Worm (Caenorhabditis elegans) whole organism, L1 larva: ENCODE measurements around the gene R10E9.3.

ENCODE experiments used
- C16A3.4 ChIP-seq: fragments of 150-350 bp; optimal IDR thresholded peaks from 2 replicates; lab custom pipeline; 2014; ENCODE audit warnings: missing biosample characterization, missing genetic modification characterization
- C34B4.2 ChIP-seq: sonication (generic microtip); optimal IDR thresholded peaks from 2 replicates; lab custom pipeline; 2017; ENCODE audit warnings: mild to moderate bottlenecking, missing genetic modification characterization, missing compliant biosample characterization
- F16B12.6 ChIP-seq: fragments of 150-350 bp; optimal IDR thresholded peaks from 2 replicates; lab custom pipeline; 2014; ENCODE audit warnings: missing biosample characterization, missing genetic modification characterization
- Y116A8C.19 ChIP-seq: sonication (generic microtip); optimal IDR thresholded peaks from 2 replicates; lab custom pipeline; 2016; ENCODE audit warnings: missing compliant biosample characterization, missing genetic modification characterization, borderline replicate concordance
- aha-1 ChIP-seq: fragments of 150-350 bp; optimal IDR thresholded peaks from 2 replicates; lab custom pipeline; 2014; ENCODE audit warnings: missing biosample characterization, missing genetic modification characterization
- alr-1 ChIP-seq: fragments of 200-800 bp; sonication (Bioruptor generic); optimal IDR thresholded peaks from 2 replicates; lab custom pipeline; 2018; ENCODE audit warnings: borderline replicate concordance, mild to moderate bottlenecking, missing genetic modification characterization, missing compliant biosample characterization
- ama-1 ChIP-seq: fragments of 150-350 bp; optimal IDR thresholded peaks from 2 replicates; lab custom pipeline; 2014
- blmp-1 ChIP-seq: fragments of 150-350 bp; optimal IDR thresholded peaks from 2 replicates; lab custom pipeline; 2014; ENCODE audit warnings: missing biosample characterization, missing genetic modification characterization
- ceh-63 ChIP-seq: fragments of 200-800 bp; sonication (Bioruptor generic); optimal IDR thresholded peaks from 2 replicates; lab custom pipeline; 2018; ENCODE audit warnings: mild to moderate bottlenecking, missing genetic modification characterization, missing compliant biosample characterization
- ceh-88 ChIP-seq: fragments of 200-800 bp; sonication (Bioruptor generic); IDR thresholded peaks from 2 replicates; pipeline ENCODE4 v1.3.6; 2022; ENCODE audit warnings: missing genetic modification characterization, missing compliant biosample characterization
- ceh-90 ChIP-seq: sonication (generic microtip); optimal IDR thresholded peaks from 2 replicates; lab custom pipeline; 2016; ENCODE audit warnings: missing genetic modification characterization, missing compliant biosample characterization
- ces-1 ChIP-seq: fragments of 150-350 bp; optimal IDR thresholded peaks from 2 replicates; lab custom pipeline; 2014; ENCODE audit warnings: missing biosample characterization, missing genetic modification reagents, missing genetic modification characterization
- dpl-1 ChIP-seq, 3 experiments: fragments of 150-350 bp in 2 of 3; sonication (generic microtip) in 1 of 3; optimal IDR thresholded peaks; 2 replicates each; lab custom pipeline; 2014 to 2017; ENCODE audit warnings: missing biosample characterization in 3 of 3, missing genetic modification characterization in 3 of 3, missing genetic modification reagents in 3 of 3
- dsc-1 ChIP-seq: sonication (generic microtip); optimal IDR thresholded peaks from 2 replicates; lab custom pipeline; 2016; ENCODE audit warnings: mild to moderate bottlenecking, missing genetic modification characterization, missing compliant biosample characterization
- efl-1 ChIP-seq, 4 experiments: fragments of 150-350 bp; optimal IDR thresholded peaks in 3 of 4; peaks in 1 of 4; 1 replicate in 1 of 4; 2 replicates in 3 of 4; lab custom pipeline; 2014; ENCODE audit warnings: missing biosample characterization in 2 of 4, missing genetic modification characterization in 2 of 4, missing genetic modification reagents in 2 of 4
- egl-27 ChIP-seq, 2 experiments: fragments of 150-350 bp in 1 of 2; sonication (generic microtip); optimal IDR thresholded peaks; 3 replicates each; lab custom pipeline; 2017 to 2018; ENCODE audit warnings: missing biosample characterization in 2 of 2, missing genetic modification characterization in 2 of 2, missing genetic modification reagents in 2 of 2
- elt-3 ChIP-seq, 6 experiments: fragments of 150-350 bp in 1 of 6; sonication (generic microtip); optimal IDR thresholded peaks; 2 replicates each; lab custom pipeline; 2017 to 2018; ENCODE audit warnings: missing biosample characterization in 6 of 6, missing genetic modification characterization in 6 of 6, inconsistent platforms in 1 of 6
- ets-5 ChIP-seq: fragments of 200-800 bp; sonication (Bioruptor generic); IDR thresholded peaks from 2 replicates; pipeline ENCODE4 v1.3.6; 2022; ENCODE audit warnings: missing genetic modification characterization, missing compliant biosample characterization
- fkh-8 ChIP-seq: sonication (generic microtip); optimal IDR thresholded peaks from 2 replicates; lab custom pipeline; 2016; ENCODE audit warnings: mild to moderate bottlenecking, missing genetic modification characterization, missing compliant biosample characterization
- hpl-2 ChIP-seq: fragments of 150-350 bp; optimal IDR thresholded peaks from 2 replicates; lab custom pipeline; 2014; ENCODE audit warnings: missing biosample characterization, missing genetic modification reagents, missing genetic modification characterization
- lin-13 ChIP-seq: fragments of 150-350 bp; optimal IDR thresholded peaks from 2 replicates; lab custom pipeline; 2014; ENCODE audit warnings: missing biosample characterization, missing genetic modification reagents, missing genetic modification characterization
- lin-14 ChIP-seq: fragments of 200-800 bp; sonication (Bioruptor generic); optimal IDR thresholded peaks from 2 replicates; lab custom pipeline; 2018; ENCODE audit warnings: mild to moderate bottlenecking, missing genetic modification characterization, moderate library complexity, missing compliant biosample characterization
- lin-15B ChIP-seq: fragments of 150-350 bp; sonication (generic microtip); optimal IDR thresholded peaks from 3 replicates; lab custom pipeline; 2014; ENCODE audit warnings: missing biosample characterization, missing genetic modification characterization
- lin-39 ChIP-seq: fragments of 150-350 bp; optimal IDR thresholded peaks from 2 replicates; lab custom pipeline; 2014; ENCODE audit warnings: missing biosample characterization, missing genetic modification reagents, missing genetic modification characterization
- lsy-2 ChIP-seq, 2 experiments: fragments of 150-350 bp; optimal IDR thresholded peaks; 2 replicates each; lab custom pipeline; 2014; ENCODE audit warnings: missing biosample characterization in 2 of 2, missing genetic modification characterization in 2 of 2
- mab-9 ChIP-seq: fragments of 200-800 bp; sonication (Bioruptor generic); IDR thresholded peaks from 2 replicates; pipeline ENCODE4 v1.3.6; 2022; ENCODE audit warnings: missing genetic modification reagents, missing genetic modification characterization, missing compliant biosample characterization
- mef-2 ChIP-seq: fragments of 150-350 bp; optimal IDR thresholded peaks from 2 replicates; lab custom pipeline; 2014; ENCODE audit warnings: missing biosample characterization, missing genetic modification characterization
- mep-1 ChIP-seq: fragments of 150-350 bp; optimal IDR thresholded peaks from 2 replicates; lab custom pipeline; 2014; ENCODE audit warnings: missing biosample characterization, missing genetic modification characterization
- nhr-28 ChIP-seq: fragments of 150-350 bp; optimal IDR thresholded peaks from 2 replicates; lab custom pipeline; 2014; ENCODE audit warnings: missing biosample characterization, missing genetic modification characterization
- nhr-47 ChIP-seq: sonication (generic microtip); optimal IDR thresholded peaks from 2 replicates; lab custom pipeline; 2016; ENCODE audit warnings: mild to moderate bottlenecking, missing genetic modification characterization, moderate library complexity, missing compliant biosample characterization
- nhr-71 ChIP-seq: sonication (generic microtip); optimal IDR thresholded peaks from 2 replicates; lab custom pipeline; 2016; ENCODE audit warnings: mild to moderate bottlenecking, missing genetic modification characterization, moderate library complexity, missing compliant biosample characterization
- nhr-76 ChIP-seq: sonication (generic microtip); optimal IDR thresholded peaks from 2 replicates; lab custom pipeline; 2017; ENCODE audit warnings: missing biosample characterization, missing genetic modification characterization
- nhr-77 ChIP-seq: fragments of 150-350 bp; optimal IDR thresholded peaks from 2 replicates; lab custom pipeline; 2014; ENCODE audit warnings: missing biosample characterization, missing genetic modification characterization
- nhr-84 ChIP-seq: sonication (generic microtip); optimal IDR thresholded peaks from 2 replicates; lab custom pipeline; 2017; ENCODE audit warnings: missing biosample characterization, missing genetic modification characterization
- nhr-85 ChIP-seq: sonication (generic microtip); peaks from one replicate; lab custom pipeline; 2016; ENCODE audit warnings: missing genetic modification characterization, inconsistent platforms, missing compliant biosample characterization
- nhr-90 ChIP-seq: sonication (generic microtip); optimal IDR thresholded peaks from 2 replicates; lab custom pipeline; 2016; ENCODE audit warnings: mild to moderate bottlenecking, missing genetic modification characterization, missing compliant biosample characterization; ENCODE audit not compliant: poor library complexity
- pax-3 ChIP-seq: fragments of 200-800 bp; sonication (Bioruptor generic); optimal IDR thresholded peaks from 2 replicates; lab custom pipeline; 2018; ENCODE audit warnings: mild to moderate bottlenecking, missing genetic modification characterization, moderate library complexity, missing compliant biosample characterization
- rnt-1 ChIP-seq: sonication (generic microtip); optimal IDR thresholded peaks from 2 replicates; lab custom pipeline; 2016; ENCODE audit warnings: mild to moderate bottlenecking, missing genetic modification characterization, moderate library complexity, missing compliant biosample characterization
- skn-1 ChIP-seq: fragments of 150-350 bp; optimal IDR thresholded peaks from 2 replicates; lab custom pipeline; 2014; ENCODE audit warnings: missing biosample characterization, missing genetic modification characterization
- snu-23 ChIP-seq: sonication (generic microtip); optimal IDR thresholded peaks from 2 replicates; lab custom pipeline; 2016; ENCODE audit warnings: missing genetic modification characterization, missing compliant biosample characterization
- sox-4 ChIP-seq: sonication (generic microtip); optimal IDR thresholded peaks from 2 replicates; lab custom pipeline; 2016; ENCODE audit warnings: missing genetic modification characterization, missing compliant biosample characterization
- tlp-1 ChIP-seq: fragments of 150-350 bp; optimal IDR thresholded peaks from 2 replicates; lab custom pipeline; 2014; ENCODE audit warnings: missing biosample characterization, missing genetic modification characterization
- unc-130 ChIP-seq: fragments of 150-350 bp; optimal IDR thresholded peaks from 2 replicates; lab custom pipeline; 2017; ENCODE audit warnings: missing biosample characterization, missing genetic modification characterization, inconsistent platforms
- unc-86 ChIP-seq: sonication (generic microtip); optimal IDR thresholded peaks from 2 replicates; lab custom pipeline; 2016; ENCODE audit warnings: missing genetic modification characterization, missing compliant biosample characterization
- vab-15 ChIP-seq: sonication (generic microtip); optimal IDR thresholded peaks from 2 replicates; lab custom pipeline; 2017; ENCODE audit warnings: missing genotype, mild to moderate bottlenecking, missing genetic modification characterization, missing compliant biosample characterization
- zag-1 ChIP-seq: fragments of 150-350 bp; optimal IDR thresholded peaks from 2 replicates; lab custom pipeline; 2014; ENCODE audit warnings: missing biosample characterization, missing genetic modification characterization
- zip-4 ChIP-seq: fragments of 200-800 bp; sonication (Bioruptor generic); optimal IDR thresholded peaks from 2 replicates; lab custom pipeline; 2018; ENCODE audit warnings: mild to moderate bottlenecking, missing genetic modification characterization, moderate library complexity, missing compliant biosample characterization
- ztf-11 ChIP-seq, 2 experiments: sonication (generic microtip); optimal IDR thresholded peaks; 2 replicates each; lab custom pipeline; 2016 to 2017; ENCODE audit warnings: missing genetic modification characterization in 2 of 2, missing biosample characterization in 1 of 2, missing compliant biosample characterization in 1 of 2

The R10E9.3 gene

DNA sequence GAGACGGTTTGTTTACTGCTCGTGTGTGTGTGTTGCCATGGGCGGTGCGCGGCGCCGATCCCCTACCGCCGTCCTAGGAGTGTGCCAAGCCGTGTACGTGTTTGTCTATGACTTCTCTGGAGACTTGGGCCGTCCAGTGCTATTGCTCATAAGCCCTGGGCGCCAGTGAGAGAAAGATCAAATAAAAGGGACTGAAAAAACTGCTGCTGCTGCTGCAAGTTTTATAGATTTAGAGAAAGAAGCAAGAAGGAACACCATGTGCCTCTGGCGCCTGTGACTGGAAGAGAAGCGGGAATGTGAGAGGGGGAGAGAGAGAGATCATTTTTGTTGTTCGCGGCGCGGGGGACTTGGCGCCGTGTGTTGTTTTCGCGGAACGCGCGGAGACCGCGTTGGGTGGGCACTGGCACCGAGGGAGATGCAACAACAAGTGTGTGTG is 24.0 kb downstream of the R10E9.3 start (continued):
- no peak for TF ChIP-seq nhr-28 (tag; lab: Kevin White, UChicago)
- no peak for TF ChIP-seq C16A3.4 (tag; lab: Kevin White, UChicago)
- no peak for TF ChIP-seq aha-1 (tag; lab: Kevin White, UChicago)
- no peak for TF ChIP-seq skn-1 (tag; lab: Kevin White, UChicago)
- TF ChIP-seq dsc-1 (tag; lab: Kevin White, UChicago) = no peak
- no peak for TF ChIP-seq ceh-63 (GFP tag; lab: Kevin White, UChicago)
- TF ChIP-seq nhr-77 = peak; percentile 70

- TF ChIP-seq efl-1 (optimal IDR thresholded peaks at IDR 0.05; lab: Kevin White, UChicago) = no peak
- peak in 1 of 2 experiments; percentile 33 for TF ChIP-seq efl-1 (GFP tag; optimal IDR thresholded peaks at IDR 0.05 in 1 of 2; lab: Kevin White, UChicago)
- TF ChIP-seq ztf-11 (tag; optimal IDR thresholded peaks at IDR 0.05; lab: Kevin White, UChicago) = no peak
- TF ChIP-seq pax-3 (tag; lab: Kevin White, UChicago) = no peak
Measured at ce11 chrIII:3986368-3986767, 26.3 kb downstream of the R10E9.3 start, which contains the start of gene Y1A5A.1. TSS of gene Y1A5A.1 (minus strand) at chrIII:3986661.

ce11 chrIII:3987759-3988158 is 27.7 kb downstream of the R10E9.3 start, which contains the start of gene C36E8.6:
TSS of gene C36E8.6 (plus strand) at chrIII:3988059.
- no peak for TF ChIP-seq ces-1
- no peak for TF ChIP-seq zip-4 (GFP tag; lab: Kevin White, UChicago)
- TF ChIP-seq unc-86 (tag; lab: Kevin White, UChicago) = no peak
- TF ChIP-seq Y116A8C.19 = no peak
- no peak for TF ChIP-seq ceh-88 (GFP tag; lab: Robert Waterston, UW)
- no peak for TF ChIP-seq ceh-90 (tag; lab: Kevin White, UChicago)
- TF ChIP-seq egl-27 (tag; optimal IDR thresholded peaks at IDR 0.05; lab: Kevin White, UChicago) = no peak
- TF ChIP-seq fkh-8 (tag; lab: Kevin White, UChicago) = no peak
- no peak for TF ChIP-seq nhr-76 (tag; lab: Kevin White, UChicago)
- TF ChIP-seq sox-4 (tag; lab: Kevin White, UChicago) = no peak
- TF ChIP-seq dpl-1 (GFP tag; optimal IDR thresholded peaks at IDR 0.05; lab: Kevin White, UChicago) = no peak
- TF ChIP-seq lin-13 (GFP tag; lab: Kevin White, UChicago) = no peak

ce11 chrIII:3991362-3991761 is 31.3 kb downstream of the R10E9.3 start:
- TF ChIP-seq alr-1 (no peak), nhr-85 (tag; lab: Kevin White, UChicago) (no peak), C34B4.2 (tag; lab: Kevin White, UChicago) (no peak), nhr-76 (tag; lab: Kevin White, UChicago) (no peak), vab-15 (no peak), nhr-71 (tag; lab: Kevin White, UChicago) (peak; percentile 46), lin-39 (tag; lab: Kevin White, UChicago) (no peak), snu-23 (GFP tag; lab: Kevin White, UChicago) (no peak), efl-1 (optimal IDR thresholded peaks at IDR 0.05; lab: Kevin White, UChicago) (no peak), efl-1 (GFP tag; optimal IDR thresholded peaks at IDR 0.05 in 1 of 2; lab: Kevin White, UChicago) (no peak), F16B12.6 (no peak), tlp-1 (tag; lab: Kevin White, UChicago) (no peak), lin-14 (GFP tag; lab: Kevin White, UChicago) (peak; percentile 35), unc-130 (tag; lab: Kevin White, UChicago) (no peak), nhr-84 (tag; lab: Kevin White, UChicago) (no peak), elt-3 (tag; optimal IDR thresholded peaks at IDR 0.05; lab: Kevin White, UChicago) (no peak), nhr-90 (no peak), ama-1 (lab: Kevin White, UChicago) (no peak), mep-1 (tag; lab: Kevin White, UChicago) (no peak), skn-1 (tag; lab: Kevin White, UChicago) (no peak), lsy-2 (tag; optimal IDR thresholded peaks at IDR 0.05; lab: Kevin White, UChicago) (no peak), nhr-47 (tag; lab: Kevin White, UChicago) (no peak), hpl-2 (GFP tag; lab: Kevin White, UChicago) (no peak), blmp-1 (tag; lab: Kevin White, UChicago) (no peak), dpl-1 (GFP tag; optimal IDR thresholded peaks at IDR 0.05; lab: Kevin White, UChicago) (no peak), rnt-1 (peak; percentile 46), mab-9 (GFP tag; lab: Robert Waterston, UW) (no peak), ets-5 (GFP tag; lab: Robert Waterston, UW) (no peak), lin-15B (tag; lab: Kevin White, UChicago) (no peak), mef-2 (tag; lab: Kevin White, UChicago) (peak; percentile 21), zag-1 (tag; lab: Kevin White, UChicago) (no peak)
